Comparison of ENCODE assay signal across 1 fruit fly cellular context in the genomic region with DNA sequence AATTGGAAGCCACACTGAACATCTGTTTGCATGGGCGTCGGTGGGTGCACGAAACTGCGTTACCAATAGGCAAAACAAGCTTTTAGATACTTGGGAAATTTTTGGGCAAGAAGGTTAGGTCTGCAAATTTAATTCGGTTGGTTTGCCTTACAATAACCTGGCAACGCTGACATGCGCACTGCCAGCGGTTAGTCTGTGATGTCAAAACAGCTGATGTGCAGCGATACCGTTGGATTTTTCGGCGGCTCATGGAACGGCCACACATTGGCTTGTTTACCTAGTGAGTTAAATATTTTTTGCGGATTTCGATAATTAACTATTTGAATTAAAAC.
A peak's percentile ranks its signal among the peaks of the same experiment; 100 is the strongest.
TF ChIP-seq lines count a peak whose summit lies in the region.

Gene ArgRS-m (plus strand): TSS at position 187 of the 332 bp plus-strand sequence.

TF ChIP-seq in whole organism, embryonic, 481 proteins besides CTCF, POLR2A, EP300 and RAD21 (continued from another document and continues in another):
- TF ChIP-seq vvl (GFP tag; IDR thresholded peaks at IDR 0.05; lab: Robert Waterston, UW) (peak; percentile 53; the same call in 1 of the 2 replicates), CG6854 (GFP tag; optimal IDR thresholded peaks at IDR 0.05; lab: Kevin White, UChicago) (peak; percentile 32), jing (GFP tag; optimal IDR thresholded peaks at IDR 0.05; lab: Kevin White, UChicago) (no peak), Taf1 (GFP tag; IDR thresholded peaks at IDR 0.05; lab: Robert Waterston, UW) (no peak), sima (GFP tag; optimal IDR thresholded peaks at IDR 0.05; lab: Kevin White, UChicago) (no peak), CG18619 (GFP tag; optimal IDR thresholded peaks at IDR 0.05; lab: Kevin White, UChicago) (peak; percentile 55), CG2712 (tag; optimal IDR thresholded peaks at IDR 0.05; lab: Kevin White, UChicago) (peak; percentile 40), Antp (GFP tag; optimal IDR thresholded peaks at IDR 0.05; lab: Kevin White, UChicago) (peak; percentile 52), Med (GFP tag; lab: Kevin White, UChicago) (peak; percentile 95), MBD-R2 (GFP tag; IDR thresholded peaks at IDR 0.05; lab: Robert Waterston, UW) (peak; percentile 93), bab2 (GFP tag; optimal IDR thresholded peaks at IDR 0.05; lab: Kevin White, UChicago) (peak; percentile 55), Elba2 (GFP tag; optimal IDR thresholded peaks at IDR 0.05; lab: Kevin White, UChicago) (no peak), slou (GFP tag; optimal IDR thresholded peaks at IDR 0.05; lab: Kevin White, UChicago) (no peak), Camta (GFP tag; optimal IDR thresholded peaks at IDR 0.05; lab: Kevin White, UChicago) (peak; percentile 20), CG18476 (GFP tag; optimal IDR thresholded peaks at IDR 0.05; lab: Kevin White, UChicago) (no peak), pzg (GFP tag; optimal IDR thresholded peaks at IDR 0.05; lab: Kevin White, UChicago) (peak; percentile 83), CG10462 (GFP tag; optimal IDR thresholded peaks at IDR 0.05; lab: Kevin White, UChicago) (no peak), Deaf1 (tag; optimal IDR thresholded peaks at IDR 0.05; lab: Kevin White, UChicago) (peak; percentile 30), CoRest (tag; optimal IDR thresholded peaks at IDR 0.05; lab: Kevin White, UChicago) (peak; percentile 48), ci (GFP tag; IDR thresholded peaks at IDR 0.05; lab: Robert Waterston, UW) (peak; percentile 53; the same call in 1 of the 3 replicates), eyg (GFP tag; optimal IDR thresholded peaks at IDR 0.05; lab: Kevin White, UChicago) (peak; percentile 36), Bdp1 (GFP tag; optimal IDR thresholded peaks at IDR 0.05; lab: Kevin White, UChicago) (peak; percentile 43), Side (GFP tag; optimal IDR thresholded peaks at IDR 0.05; lab: Kevin White, UChicago) (peak; percentile 41), CG32772 (GFP tag; IDR thresholded peaks at IDR 0.05; lab: Robert Waterston, UW) (no peak), Hr51 (GFP tag; optimal IDR thresholded peaks at IDR 0.05; lab: Kevin White, UChicago) (peak; percentile 38 to 55), Fer3 (tag; optimal IDR thresholded peaks at IDR 0.05; lab: Kevin White, UChicago) (peak; percentile 43), pho (GFP tag; optimal IDR thresholded peaks at IDR 0.05; lab: Kevin White, UChicago) (peak; percentile 76), ftz-f1 (GFP tag; optimal IDR thresholded peaks at IDR 0.05; lab: Kevin White, UChicago) (peak; percentile 21), btn (GFP tag; optimal IDR thresholded peaks at IDR 0.05; lab: Kevin White, UChicago) (no peak), HLH3B (GFP tag; IDR thresholded peaks at IDR 0.05; lab: Robert Waterston, UW) (0 out of 2 replicates have a peak, but pooled peaks have one; percentile 7), fd96Cb (tag; optimal IDR thresholded peaks at IDR 0.05; lab: Kevin White, UChicago) (no peak), cas (GFP tag; IDR thresholded peaks at IDR 0.05; lab: Robert Waterston, UW) (0 out of 2 replicates have a peak, but pooled peaks have one; percentile 10), CG2889 (GFP tag; IDR thresholded peaks at IDR 0.05; lab: Robert Waterston, UW) (0 out of 3 replicates have a peak, but pooled peaks have one; percentile 14), lov (optimal IDR thresholded peaks at IDR 0.05; lab: Kevin White, UChicago) (no peak), lov (GFP tag; IDR thresholded peaks at IDR 0.05; lab: Robert Waterston, UW) (no peak), CG18764 (GFP tag; optimal IDR thresholded peaks at IDR 0.05; lab: Kevin White, UChicago) (peak; percentile 42), sens (GFP tag; lab: Kevin White, UChicago) (peak; percentile 81), CG2875 (GFP tag; optimal IDR thresholded peaks at IDR 0.05; lab: Kevin White, UChicago) (no peak), CG17912 (GFP tag; optimal IDR thresholded peaks at IDR 0.05; lab: Kevin White, UChicago) (no peak), danr (GFP tag; IDR thresholded peaks at IDR 0.05; lab: Robert Waterston, UW) (no peak), Sox102F (GFP tag; optimal IDR thresholded peaks at IDR 0.05; lab: Kevin White, UChicago) (peak; percentile 47), bigmax (GFP tag; optimal IDR thresholded peaks at IDR 0.05; lab: Kevin White, UChicago) (peak; percentile 88), az2 (GFP tag; optimal IDR thresholded peaks at IDR 0.05; lab: Kevin White, UChicago) (no peak), HmgZ (tag; optimal IDR thresholded peaks at IDR 0.05; lab: Kevin White, UChicago) (peak; percentile 65), CG6654 (GFP tag; optimal IDR thresholded peaks at IDR 0.05; lab: Kevin White, UChicago) (no peak), usp (GFP tag; optimal IDR thresholded peaks at IDR 0.05; lab: Kevin White, UChicago) (no peak), CG5180 (GFP tag; optimal IDR thresholded peaks at IDR 0.05; lab: Kevin White, UChicago) (no peak), CG3163 (GFP tag; optimal IDR thresholded peaks at IDR 0.05; lab: Kevin White, UChicago) (peak; percentile 58), Ets65A (GFP tag; lab: Kevin White, UChicago) (peak; percentile 34), kni (GFP tag; optimal IDR thresholded peaks at IDR 0.05; lab: Kevin White, UChicago) (no peak), CG30431 (GFP tag; optimal IDR thresholded peaks at IDR 0.05; lab: Kevin White, UChicago) (no peak), CG14965 (GFP tag; optimal IDR thresholded peaks at IDR 0.05; lab: Kevin White, UChicago; ENCODE audit: borderline replicate concordance) (no peak), klu (GFP tag; IDR thresholded peaks at IDR 0.05; lab: Robert Waterston, UW) (no peak), CG12769 (tag; optimal IDR thresholded peaks at IDR 0.05; lab: Kevin White, UChicago) (peak; percentile 78), CG17385 (GFP tag; optimal IDR thresholded peaks at IDR 0.05; lab: Kevin White, UChicago) (peak; percentile 13), Fer1 (GFP tag; optimal IDR thresholded peaks at IDR 0.05; lab: Kevin White, UChicago) (peak; percentile 76), NK7.1 (GFP tag; optimal IDR thresholded peaks at IDR 0.05; lab: Kevin White, UChicago) (peak; percentile 16), Oaz (GFP tag; IDR thresholded peaks at IDR 0.05; lab: Robert Waterston, UW) (no peak), luna (GFP tag; optimal IDR thresholded peaks at IDR 0.05; lab: Kevin White, UChicago) (no peak), CG10959 (GFP tag; IDR thresholded peaks at IDR 0.05; lab: Robert Waterston, UW) (no peak), Myb (GFP tag; optimal IDR thresholded peaks at IDR 0.05; lab: Kevin White, UChicago) (peak; percentile 60), fd64A (GFP tag; optimal IDR thresholded peaks at IDR 0.05; lab: Kevin White, UChicago) (no peak), CG10321 (GFP tag; IDR thresholded peaks at IDR 0.05; lab: Robert Waterston, UW) (no peak), Ets97D (GFP tag; optimal IDR thresholded peaks at IDR 0.05; lab: Kevin White, UChicago) (peak; percentile 63), knrl (GFP tag; IDR thresholded peaks at IDR 0.05; lab: Robert Waterston, UW; ENCODE audit: partially characterized antibody) (0 out of 3 replicates have a peak, but pooled peaks have one; percentile 32), Atf3 (GFP tag; optimal IDR thresholded peaks at IDR 0.05; lab: Kevin White, UChicago) (peak; percentile 55), Hmr (GFP tag; optimal IDR thresholded peaks at IDR 0.05; lab: Kevin White, UChicago) (peak; percentile 65), emc (GFP tag; optimal IDR thresholded peaks at IDR 0.05; lab: Kevin White, UChicago) (peak; percentile 28), Chrac-16 (GFP tag; optimal IDR thresholded peaks at IDR 0.05; lab: Kevin White, UChicago) (peak; percentile 7), zen (tag; optimal IDR thresholded peaks at IDR 0.05; lab: Kevin White, UChicago) (peak; percentile 2), kay (GFP tag; optimal IDR thresholded peaks at IDR 0.05; lab: Kevin White, UChicago) (no peak), CG12744 (GFP tag; optimal IDR thresholded peaks at IDR 0.05; lab: Kevin White, UChicago) (peak; percentile 43), CG9817 (tag; optimal IDR thresholded peaks at IDR 0.05; lab: Kevin White, UChicago) (peak; percentile 48), schlank (tag; optimal IDR thresholded peaks at IDR 0.05; lab: Kevin White, UChicago) (peak; percentile 42), nmo (GFP tag; optimal IDR thresholded peaks at IDR 0.05; lab: Kevin White, UChicago) (peak; percentile 69), CG14441 (GFP tag; IDR thresholded peaks at IDR 0.05; lab: Robert Waterston, UW) (peak; percentile 16; the same call in 1 of the 2 replicates), Opbp (GFP tag; IDR thresholded peaks at IDR 0.05; lab: Robert Waterston, UW; ENCODE audit: partially characterized antibody) (peak; percentile 34; the same call in 1 of the 3 replicates), Usf (GFP tag; optimal IDR thresholded peaks at IDR 0.05; lab: Kevin White, UChicago) (peak; percentile 1), pfk (GFP tag; optimal IDR thresholded peaks at IDR 0.05; lab: Kevin White, UChicago) (no peak), CG2129 (GFP tag; IDR thresholded peaks at IDR 0.05; lab: Robert Waterston, UW; ENCODE audit: partially characterized antibody) (no peak), mirr (GFP tag; optimal IDR thresholded peaks at IDR 0.05; lab: Kevin White, UChicago) (no peak), gro (GFP tag; optimal IDR thresholded peaks at IDR 0.05; lab: Kevin White, UChicago) (no peak), CG32767 (GFP tag; IDR thresholded peaks at IDR 0.05; lab: Robert Waterston, UW) (0 out of 2 replicates have a peak, but pooled peaks have one; percentile 47), chm (GFP tag; IDR thresholded peaks at IDR 0.05; lab: Robert Waterston, UW) (no peak), crc (GFP tag; optimal IDR thresholded peaks at IDR 0.05; lab: Kevin White, UChicago) (no peak), inv (GFP tag; IDR thresholded peaks at IDR 0.05; lab: Robert Waterston, UW; ENCODE audit: partially characterized antibody) (no peak), CG12299 (tag; optimal IDR thresholded peaks at IDR 0.05; lab: Kevin White, UChicago) (no peak), hbn (GFP tag; IDR thresholded peaks at IDR 0.05; lab: Robert Waterston, UW; ENCODE audit: partially characterized antibody) (no peak), gfzf (GFP tag; optimal IDR thresholded peaks at IDR 0.05; lab: Kevin White, UChicago) (peak; percentile 83), CG8924 (tag; optimal IDR thresholded peaks at IDR 0.05; lab: Kevin White, UChicago) (peak; percentile 43), CG15479 (GFP tag; optimal IDR thresholded peaks at IDR 0.05; lab: Kevin White, UChicago) (no peak), wek (GFP tag; optimal IDR thresholded peaks at IDR 0.05; lab: Kevin White, UChicago) (no peak), CG17361 (GFP tag; IDR thresholded peaks at IDR 0.05; lab: Robert Waterston, UW) (no peak; the same call in 2 of the 3 replicates), CG6683 (GFP tag; optimal IDR thresholded peaks at IDR 0.05; lab: Kevin White, UChicago) (peak; percentile 5), h (optimal IDR thresholded peaks at IDR 0.05; lab: Kevin White, UChicago) (no peak), prd (optimal IDR thresholded peaks at IDR 0.05; lab: Kevin White, UChicago) (no peak), prd (GFP tag; IDR thresholded peaks at IDR 0.05; lab: Robert Waterston, UW) (peak; percentile 33; the same call in 2 of the 3 replicates), lbe (GFP tag; optimal IDR thresholded peaks at IDR 0.05; lab: Kevin White, UChicago) (no peak), Gug (GFP tag; IDR thresholded peaks at IDR 0.05; lab: Robert Waterston, UW) (peak; percentile 40; the same call in 2 of the 4 replicates), dati (GFP tag; IDR thresholded peaks at IDR 0.05; lab: Robert Waterston, UW) (no peak), CG3838 (GFP tag; optimal IDR thresholded peaks at IDR 0.05; lab: Kevin White, UChicago) (no peak), Hey (tag; optimal IDR thresholded peaks at IDR 0.05; lab: Kevin White, UChicago) (no peak), gcm2 (GFP tag; optimal IDR thresholded peaks at IDR 0.05; lab: Kevin White, UChicago) (peak; percentile 10), sna (GFP tag; IDR thresholded peaks at IDR 0.05; lab: Robert Waterston, UW; ENCODE audit: partially characterized antibody) (peak; percentile 44; the same call in 1 of the 2 replicates), ham (GFP tag; IDR thresholded peaks at IDR 0.05; lab: Robert Waterston, UW) (no peak), p53 (GFP tag; optimal IDR thresholded peaks at IDR 0.05; lab: Kevin White, UChicago) (peak; percentile 18), jumu (GFP tag; optimal IDR thresholded peaks at IDR 0.05; lab: Kevin White, UChicago) (peak; percentile 68), Oli (tag; optimal IDR thresholded peaks at IDR 0.05; lab: Kevin White, UChicago) (peak; percentile 8), CG2116 (GFP tag; optimal IDR thresholded peaks at IDR 0.05; lab: Kevin White, UChicago) (peak; percentile 49), CG16815 (GFP tag; optimal IDR thresholded peaks at IDR 0.05; lab: Kevin White, UChicago) (peak; percentile 32), bcd (GFP tag; optimal IDR thresholded peaks at IDR 0.05; lab: Kevin White, UChicago) (peak; percentile 45), CG15011 (GFP tag; optimal IDR thresholded peaks at IDR 0.05; lab: Kevin White, UChicago) (no peak), bbx (GFP tag; IDR thresholded peaks at IDR 0.05; lab: Robert Waterston, UW; ENCODE audit: partially characterized antibody) (no peak), CG1792 (GFP tag; optimal IDR thresholded peaks at IDR 0.05; lab: Kevin White, UChicago) (no peak), CG1233 (GFP tag; optimal IDR thresholded peaks at IDR 0.05; lab: Kevin White, UChicago) (no peak), HLHmδ (GFP tag; optimal IDR thresholded peaks at IDR 0.05; lab: Kevin White, UChicago) (no peak), ind (GFP tag; optimal IDR thresholded peaks at IDR 0.05; lab: Kevin White, UChicago) (peak; percentile 67), PHDP (tag; optimal IDR thresholded peaks at IDR 0.05; lab: Kevin White, UChicago) (peak; percentile 53), exex (tag; optimal IDR thresholded peaks at IDR 0.05; lab: Kevin White, UChicago) (no peak), tx (GFP tag; optimal IDR thresholded peaks at IDR 0.05; lab: Kevin White, UChicago) (peak; percentile 65), Scr (GFP tag; IDR thresholded peaks at IDR 0.05; lab: Robert Waterston, UW; ENCODE audit: partially characterized antibody) (peak; percentile 48), CG8359 (GFP tag; optimal IDR thresholded peaks at IDR 0.05; lab: Kevin White, UChicago; ENCODE audit: borderline replicate concordance) (no peak), sd (tag; optimal IDR thresholded peaks at IDR 0.05; lab: Kevin White, UChicago) (peak; percentile 33), CG7839 (tag; optimal IDR thresholded peaks at IDR 0.05; lab: Kevin White, UChicago) (peak; percentile 45), en (GFP tag; optimal IDR thresholded peaks at IDR 0.05; lab: Kevin White, UChicago) (no peak), crp (GFP tag; optimal IDR thresholded peaks at IDR 0.05; lab: Kevin White, UChicago) (peak; percentile 67 to 98), CG9215 (GFP tag; IDR thresholded peaks at IDR 0.05; lab: Robert Waterston, UW) (peak; percentile 41; the same call in 1 of the 2 replicates)
